Fruit fly (Drosophila melanogaster) whole organism, wandering third instar larva: ENCODE data around the gene CG43335.

Experiments
- Abd-B ChIP-seq: fragments of >200 bp; optimal IDR thresholded peaks from 2 replicates; lab custom pipeline; 2017; ENCODE audit warnings: missing biosample characterization, missing genetic modification characterization
- CG32264 ChIP-seq: fragments of 200-800 bp; sonication (Bioruptor generic); optimal IDR thresholded peaks from 2 replicates; lab custom pipeline; 2016; ENCODE audit warnings: missing biosample characterization, missing genetic modification characterization
- Rel ChIP-seq, 2 experiments: fragments of 200-800 bp; sonication (Bioruptor generic) in 1 of 2; optimal IDR thresholded peaks; 2 replicates in 1 of 2; 3 replicates in 1 of 2; lab custom pipeline; 2016 to 2019; ENCODE audit warnings: mild to moderate bottlenecking in 2 of 2, missing biosample characterization in 2 of 2, missing genetic modification characterization in 2 of 2, moderate library complexity in 1 of 2
- Sp1 ChIP-seq: fragments of 200-800 bp; sonication (Bioruptor generic); optimal IDR thresholded peaks from 3 replicates; lab custom pipeline; 2019; ENCODE audit warnings: missing biosample characterization, mild to moderate bottlenecking, missing genetic modification characterization, moderate library complexity
- Vsx2 ChIP-seq: fragments of 200-300, 225-300 bp; sonication (Bioruptor generic); optimal IDR thresholded peaks from 2 replicates; lab custom pipeline; 2018; ENCODE audit warnings: missing biosample characterization, missing genetic modification characterization; ENCODE audit not compliant: partially characterized antibody
- foxo ChIP-seq, 2 experiments: fragments of 200-800 bp; sonication (Bioruptor generic); optimal IDR thresholded peaks; 2 replicates in 1 of 2; 3 replicates in 1 of 2; lab custom pipeline; 2016 to 2017; ENCODE audit warnings: missing biosample characterization in 2 of 2, missing genetic modification characterization in 2 of 2
- h ChIP-seq: fragments of 200-800 bp; sonication (Bioruptor generic); optimal IDR thresholded peaks from 3 replicates; lab custom pipeline; 2016; ENCODE audit warnings: missing biosample characterization, mild to moderate bottlenecking, missing genetic modification characterization
- lola ChIP-seq: fragments of >200 bp; optimal IDR thresholded peaks from 2 replicates; lab custom pipeline; 2017; ENCODE audit warnings: missing biosample characterization, missing genetic modification characterization
- psq ChIP-seq: fragments of 200-800 bp; sonication (Bioruptor generic); optimal IDR thresholded peaks from 3 replicates; lab custom pipeline; 2017; ENCODE audit warnings: missing biosample characterization, mild to moderate bottlenecking, missing genetic modification characterization, moderate library complexity
- sage ChIP-seq: fragments of 200-800 bp; sonication (Bioruptor generic); optimal IDR thresholded peaks from 2 replicates; lab custom pipeline; 2016; ENCODE audit warnings: missing biosample characterization, mild to moderate bottlenecking, missing genetic modification characterization
- tai ChIP-seq: sonication (Bioruptor generic); optimal IDR thresholded peaks from 2 replicates; lab custom pipeline; 2016; ENCODE audit warnings: missing biosample characterization, missing genetic modification characterization
- usp ChIP-seq: fragments of >200 bp; optimal IDR thresholded peaks from 2 replicates; lab custom pipeline; 2017; ENCODE audit warnings: missing biosample characterization, missing genetic modification characterization

dm6 chr3R:15678765-15679514 is 43.7 kb downstream of the CG43335 start:
- TF ChIP-seq Vsx2 (GFP tag; lab: Kevin White, UChicago) (no peak), h (no peak), psq (GFP tag; lab: Kevin White, UChicago) (no peak), tai (no peak), foxo (GFP tag; optimal IDR thresholded peaks at IDR 0.05; lab: Kevin White, UChicago) (no peak), sage (no peak), lola (GFP tag; lab: Kevin White, UChicago) (no peak), Rel (GFP tag; optimal IDR thresholded peaks at IDR 0.05; lab: Kevin White, UChicago) (no peak), Rel (tag; optimal IDR thresholded peaks at IDR 0.05; lab: Kevin White, UChicago) (no peak), CG32264 (GFP tag; lab: Kevin White, UChicago) (no peak), Sp1 (no peak), Abd-B (GFP tag; lab: Kevin White, UChicago) (no peak), usp (GFP tag; lab: Kevin White, UChicago) (no peak)
